Fruit fly (Drosophila melanogaster): ENCODE results near the gene CG13841.

DNA sequence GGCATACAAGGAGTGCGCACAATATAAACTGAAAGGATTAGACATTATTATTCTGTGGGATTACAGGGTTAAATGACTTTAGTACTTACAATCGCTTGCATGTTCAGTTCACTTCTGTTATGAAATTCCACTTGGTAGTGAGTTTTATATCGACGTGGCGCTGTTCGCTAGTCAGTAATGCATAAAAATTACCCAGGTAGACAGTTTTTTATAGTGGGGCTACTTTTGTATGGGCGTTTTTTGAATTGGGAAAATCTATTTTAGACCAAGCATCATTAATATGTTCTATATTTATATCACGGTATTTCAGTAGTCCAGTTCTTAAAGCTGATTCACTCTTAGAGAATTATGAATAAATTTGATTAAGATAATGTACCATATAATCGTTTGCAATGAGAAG lies 4.2 kb upstream of the CG13841 start, which contains the start of gene CG43095:
- TF ChIP-seq CG8478 (optimal IDR thresholded peaks at IDR 0.05) (no peak), CTCF (optimal IDR thresholded peaks at IDR 0.05) (no peak)

Measured in S2 (cell line).